Fruit fly (Drosophila melanogaster): ENCODE results near the gene CG14720.

dm6 chr3R:11690857-11691471 is 20.5 kb upstream of the CG14720 start:
- no peak for TF ChIP-seq fkh (GFP tag; optimal IDR thresholded peaks at IDR 0.05)
- no peak for TF ChIP-seq spab (GFP tag; optimal IDR thresholded peaks at IDR 0.05)
- no peak for TF ChIP-seq CG1621 (tag; optimal IDR thresholded peaks at IDR 0.05)
- TF ChIP-seq Eip75B (GFP tag; optimal IDR thresholded peaks at IDR 0.05) = no peak
- no peak for TF ChIP-seq Eip93F (GFP tag; optimal IDR thresholded peaks at IDR 0.05)
- TF ChIP-seq Lpt (GFP tag; optimal IDR thresholded peaks at IDR 0.05) = no peak
- TF ChIP-seq CG6792 (GFP tag; optimal IDR thresholded peaks at IDR 0.05) = no peak
- TF ChIP-seq Ets96B (tag; optimal IDR thresholded peaks at IDR 0.05) = no peak
- TF ChIP-seq fd59A (GFP tag; optimal IDR thresholded peaks at IDR 0.05) = no peak
- no peak for TF ChIP-seq CG9139 (GFP tag; optimal IDR thresholded peaks at IDR 0.05)
- TF ChIP-seq Sox102F (GFP tag; optimal IDR thresholded peaks at IDR 0.05) = no peak
- TF ChIP-seq Blimp-1 (GFP tag; optimal IDR thresholded peaks at IDR 0.05) = no peak
